Worm (Caenorhabditis elegans) whole organism, L3 larva: ENCODE measurements around the gene C09F9.2.
A peak's percentile ranks its signal among the peaks of the same experiment; 100 is the strongest.

Experiments
- R02D3.7 ChIP-seq: fragments of 150-350 bp; optimal IDR thresholded peaks from 2 replicates; lab custom pipeline; 2014; ENCODE audit warnings: missing biosample characterization, missing genetic modification characterization
- ZK546.5 ChIP-seq: sonication (generic microtip); optimal IDR thresholded peaks from 2 replicates; lab custom pipeline; 2017; ENCODE audit warnings: missing biosample characterization, missing genetic modification characterization
- ama-1 ChIP-seq: fragments of 150-350 bp; optimal IDR thresholded peaks from 2 replicates; lab custom pipeline; 2018
- ceh-28 ChIP-seq: fragments of 150-350 bp; optimal IDR thresholded peaks from 2 replicates; lab custom pipeline; 2014; ENCODE audit warnings: missing biosample characterization, missing genetic modification reagents, missing genetic modification characterization
- daf-12 ChIP-seq: fragments of 150-350 bp; optimal IDR thresholded peaks from 2 replicates; lab custom pipeline; 2014; ENCODE audit warnings: missing biosample characterization, missing genetic modification reagents, missing genetic modification characterization
- egl-27 ChIP-seq: sonication (generic microtip); optimal IDR thresholded peaks from 4 replicates; lab custom pipeline; 2017; ENCODE audit warnings: missing biosample characterization, missing genetic modification reagents, missing genetic modification characterization
- egl-5 ChIP-seq: fragments of 150-350 bp; optimal IDR thresholded peaks from 2 replicates; lab custom pipeline; 2017; ENCODE audit warnings: missing biosample characterization, missing genetic modification reagents, missing genetic modification characterization, inconsistent platforms
- elt-1 ChIP-seq: fragments of 150-350 bp; optimal IDR thresholded peaks from 2 replicates; lab custom pipeline; 2014; ENCODE audit warnings: missing biosample characterization, missing genetic modification characterization
- elt-3 ChIP-seq, 3 experiments: fragments of 150-350 bp in 1 of 3; sonication (generic microtip) in 2 of 3; optimal IDR thresholded peaks; 2 replicates in 2 of 3; 4 replicates in 1 of 3; lab custom pipeline; 2014 to 2017; ENCODE audit warnings: missing biosample characterization in 3 of 3, missing genetic modification characterization in 3 of 3
- eor-1 ChIP-seq, 2 experiments: fragments of 150-350 bp; optimal IDR thresholded peaks; 2 replicates each; lab custom pipeline; 2014 to 2018; ENCODE audit warnings: missing biosample characterization in 2 of 2, missing genetic modification characterization in 2 of 2
- fkh-10 ChIP-seq: sonication (generic microtip); optimal IDR thresholded peaks from 2 replicates; lab custom pipeline; 2017; ENCODE audit warnings: missing biosample characterization, missing genetic modification reagents, missing genetic modification characterization
- fkh-2 ChIP-seq: fragments of 150-350 bp; optimal IDR thresholded peaks from 2 replicates; lab custom pipeline; 2014; ENCODE audit warnings: missing biosample characterization, missing genetic modification reagents, missing genetic modification characterization
- fos-1 ChIP-seq: fragments of 150-350 bp; optimal IDR thresholded peaks from 2 replicates; lab custom pipeline; 2014; ENCODE audit warnings: missing biosample characterization, missing genetic modification characterization
- hmg-11 ChIP-seq: sonication (generic microtip); optimal IDR thresholded peaks from 2 replicates; lab custom pipeline; 2016; ENCODE audit warnings: missing genetic modification characterization, missing compliant biosample characterization
- lin-15B ChIP-seq: fragments of 150-350 bp; optimal IDR thresholded peaks from 2 replicates; lab custom pipeline; 2014; ENCODE audit warnings: missing biosample characterization, missing genetic modification characterization
- lin-39 ChIP-seq: fragments of 150-350 bp; optimal IDR thresholded peaks from 2 replicates; lab custom pipeline; 2018; ENCODE audit warnings: missing biosample characterization, missing genetic modification reagents, missing genetic modification characterization
- nfya-1 ChIP-seq: sonication (generic microtip); optimal IDR thresholded peaks from 2 replicates; lab custom pipeline; 2017; ENCODE audit warnings: missing genetic modification characterization, mild to moderate bottlenecking, missing compliant biosample characterization, antibody characterized with exemption, moderate library complexity; ENCODE audit not compliant: insufficient read depth
- nhr-12 ChIP-seq: fragments of 150-350 bp; optimal IDR thresholded peaks from 2 replicates; lab custom pipeline; 2014; ENCODE audit warnings: missing biosample characterization, missing genetic modification characterization
- nhr-23 ChIP-seq: fragments of 150-350 bp; optimal IDR thresholded peaks from 2 replicates; lab custom pipeline; 2014; ENCODE audit warnings: missing biosample characterization, missing genetic modification reagents, missing genetic modification characterization
- nhr-28 ChIP-seq: fragments of 150-350 bp; optimal IDR thresholded peaks from 2 replicates; lab custom pipeline; 2014; ENCODE audit warnings: missing biosample characterization, missing genetic modification characterization
- pha-4 ChIP-seq: fragments of 150-350 bp; optimal IDR thresholded peaks from 2 replicates; lab custom pipeline; 2014; ENCODE audit warnings: missing biosample characterization, missing genetic modification reagents, missing genetic modification characterization
- pqm-1 ChIP-seq: fragments of 150-350 bp; optimal IDR thresholded peaks from 2 replicates; lab custom pipeline; 2017; ENCODE audit warnings: missing biosample characterization, missing genetic modification characterization, inconsistent platforms
- snpc-4 ChIP-seq: fragments of 150-350 bp; optimal IDR thresholded peaks from 2 replicates; lab custom pipeline; 2014; ENCODE audit warnings: missing biosample characterization, missing genetic modification characterization
- tbx-2 ChIP-seq: sonication (generic microtip); optimal IDR thresholded peaks from 2 replicates; lab custom pipeline; 2016; ENCODE audit warnings: mild to moderate bottlenecking, missing genetic modification characterization, missing compliant biosample characterization
- unc-39 ChIP-seq: sonication (generic microtip); optimal IDR thresholded peaks from 4 replicates; lab custom pipeline; 2017; ENCODE audit warnings: missing biosample characterization, missing genetic modification characterization
- unc-62 ChIP-seq: fragments of 150-350 bp; sonication (generic microtip); optimal IDR thresholded peaks from 4 replicates; lab custom pipeline; 2014; ENCODE audit warnings: missing biosample characterization, missing genetic modification reagents, missing genetic modification characterization
- zag-1 ChIP-seq: fragments of 150-350 bp; optimal IDR thresholded peaks from 2 replicates; lab custom pipeline; 2014; ENCODE audit warnings: missing biosample characterization, missing genetic modification characterization
- ztf-11 ChIP-seq: fragments of 150-350 bp; optimal IDR thresholded peaks from 2 replicates; lab custom pipeline; 2014; ENCODE audit warnings: missing biosample characterization, missing genetic modification characterization
- ztf-4 ChIP-seq: fragments of 150-350 bp; optimal IDR thresholded peaks from 2 replicates; lab custom pipeline; 2014; ENCODE audit warnings: missing biosample characterization, missing genetic modification characterization

Gene C09F9.2

DNA sequence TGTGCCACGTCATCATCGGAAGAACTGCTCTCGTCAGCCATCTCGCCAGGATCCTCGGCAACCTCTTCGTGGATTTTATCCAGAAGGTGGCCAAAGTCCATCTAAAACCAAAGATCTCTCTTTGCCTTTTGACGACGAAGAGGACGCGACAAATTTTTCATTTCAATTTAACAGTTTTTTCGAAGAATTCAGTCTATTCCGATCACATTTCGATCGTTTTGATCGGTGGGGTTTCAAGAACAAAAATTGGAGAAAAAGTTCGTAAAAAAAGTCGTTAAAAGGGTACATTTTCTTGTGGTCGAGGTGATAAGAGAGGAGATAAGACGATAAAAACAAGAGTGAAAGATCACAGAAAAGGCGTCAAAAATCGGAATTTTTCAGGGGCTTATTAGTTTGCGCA lies 28.1 kb downstream of the C09F9.2 start, which contains the start of gene glna-1:
Gene glna-1 (minus strand): TSS at position 101 of the 400 bp plus-strand sequence.
- TF ChIP-seq nfya-1 (tag; lab: Kevin White, UChicago): no peak
- TF ChIP-seq egl-27 (tag; lab: Kevin White, UChicago): no peak
- no peak for TF ChIP-seq eor-1 (tag; optimal IDR thresholded peaks at IDR 0.05; lab: Kevin White, UChicago)
- no peak for TF ChIP-seq ceh-28
- TF ChIP-seq elt-3 (tag; optimal IDR thresholded peaks at IDR 0.05; lab: Kevin White, UChicago): no peak

DNA sequence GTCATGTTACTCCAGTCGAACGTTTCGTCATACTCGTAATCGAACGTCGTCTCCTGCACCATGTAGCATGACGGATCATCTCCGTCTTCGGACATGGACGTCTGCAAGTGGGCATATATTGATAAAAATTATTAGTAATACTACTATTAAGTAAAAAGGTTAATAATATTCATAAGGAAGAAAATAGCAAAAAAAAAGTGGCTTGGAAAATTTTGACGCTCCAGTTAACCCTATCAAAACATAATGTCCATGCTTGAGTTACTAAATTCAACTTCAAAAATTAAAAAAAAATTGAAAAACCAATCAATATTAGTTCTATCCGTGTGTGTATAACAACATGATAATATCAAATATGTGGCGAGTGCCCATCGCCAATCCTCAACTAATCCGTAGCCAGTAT lies 33.8 kb downstream of the C09F9.2 start, which contains the start of gene npr-34:
Gene npr-34 (minus strand): TSS at position 101 of the 400 bp plus-strand sequence.
- TF ChIP-seq R02D3.7 (tag; lab: Kevin White, UChicago) (no peak), nhr-23 (no peak), fos-1 (tag; lab: Kevin White, UChicago) (no peak), elt-1 (tag; lab: Kevin White, UChicago) (no peak), zag-1 (tag; lab: Kevin White, UChicago) (no peak), nhr-12 (tag; lab: Kevin White, UChicago) (no peak)

DNA sequence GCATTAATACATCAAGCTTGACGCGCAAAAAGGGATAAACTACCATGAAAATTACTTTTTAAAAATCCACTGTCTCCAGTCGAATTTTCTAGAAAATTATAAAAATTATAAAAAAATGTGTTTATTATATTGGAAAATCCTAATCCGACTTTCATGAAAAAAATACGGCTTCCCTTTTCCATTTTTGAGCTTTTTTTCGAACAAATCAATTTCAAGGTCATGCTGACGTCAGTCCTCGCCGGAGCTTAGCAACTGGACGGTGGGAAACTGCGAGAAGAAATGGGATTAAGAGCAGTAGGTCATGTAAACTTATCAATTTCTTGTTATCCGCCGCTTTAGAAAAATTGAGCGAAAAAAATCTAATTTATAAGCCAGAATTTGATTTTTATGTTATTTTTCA lies 39.8 kb downstream of the C09F9.2 start:
- no peak for TF ChIP-seq hmg-11 (tag; lab: Kevin White, UChicago)
- TF ChIP-seq fos-1 (tag; lab: Kevin White, UChicago): no peak
- no peak for TF ChIP-seq R02D3.7 (tag; lab: Kevin White, UChicago)
- TF ChIP-seq unc-62 (GFP tag; lab: Kevin White, UChicago): no peak
- no peak for TF ChIP-seq ztf-4 (tag; lab: Kevin White, UChicago)
- TF ChIP-seq elt-3 (tag; optimal IDR thresholded peaks at IDR 0.05; lab: Kevin White, UChicago): no peak
- no peak for TF ChIP-seq snpc-4 (tag; lab: Kevin White, UChicago)

DNA sequence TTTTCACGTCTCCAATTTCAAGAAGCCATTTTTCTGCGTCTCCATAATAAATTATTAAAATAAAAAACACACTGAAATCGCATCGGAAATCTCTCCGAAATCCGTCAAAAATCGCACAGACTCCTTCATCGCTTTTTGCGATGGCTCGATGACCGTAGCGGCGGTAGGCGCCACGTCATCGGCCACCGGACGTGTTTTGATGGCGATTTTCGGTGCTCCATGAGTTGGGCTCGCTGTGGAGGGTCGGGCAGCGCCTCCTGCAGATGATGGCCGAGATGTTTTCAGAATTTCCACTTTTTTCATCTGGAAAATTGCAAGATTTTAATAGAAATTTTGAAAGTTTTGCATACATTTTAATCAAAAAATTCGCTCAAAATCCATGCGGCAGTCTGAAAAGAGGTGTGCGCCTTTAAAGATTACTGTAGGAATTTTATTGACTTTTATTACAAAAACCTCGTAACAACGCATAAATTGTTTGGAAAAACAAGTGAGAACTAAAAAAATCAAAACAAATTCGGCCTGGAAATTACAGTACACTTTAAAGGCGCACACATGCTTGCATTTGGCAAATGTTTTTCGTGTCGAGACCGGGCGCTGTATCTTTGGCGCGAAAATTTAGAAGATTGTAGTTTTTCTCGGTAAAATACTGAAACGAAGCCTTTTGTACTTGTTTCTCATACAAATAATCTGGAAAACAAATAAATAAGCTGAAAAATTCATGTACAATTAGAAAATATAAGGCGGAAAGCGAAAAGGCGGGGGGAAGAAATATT lies 47.1 kb downstream of the C09F9.2 start, which contains the start of gene smg-9:
Gene smg-9 (minus strand): TSS at position 663 of the 773 bp plus-strand sequence.
- no peak for TF ChIP-seq tbx-2 (tag; lab: Kevin White, UChicago)
- TF ChIP-seq lin-15B (tag; lab: Kevin White, UChicago): no peak
- TF ChIP-seq nhr-12 (tag; lab: Kevin White, UChicago): no peak
- no peak for TF ChIP-seq nhr-28 (tag; lab: Kevin White, UChicago)
- no peak for TF ChIP-seq fkh-2 (tag; lab: Kevin White, UChicago)
- TF ChIP-seq, all 47 proteins: peak for 0

DNA sequence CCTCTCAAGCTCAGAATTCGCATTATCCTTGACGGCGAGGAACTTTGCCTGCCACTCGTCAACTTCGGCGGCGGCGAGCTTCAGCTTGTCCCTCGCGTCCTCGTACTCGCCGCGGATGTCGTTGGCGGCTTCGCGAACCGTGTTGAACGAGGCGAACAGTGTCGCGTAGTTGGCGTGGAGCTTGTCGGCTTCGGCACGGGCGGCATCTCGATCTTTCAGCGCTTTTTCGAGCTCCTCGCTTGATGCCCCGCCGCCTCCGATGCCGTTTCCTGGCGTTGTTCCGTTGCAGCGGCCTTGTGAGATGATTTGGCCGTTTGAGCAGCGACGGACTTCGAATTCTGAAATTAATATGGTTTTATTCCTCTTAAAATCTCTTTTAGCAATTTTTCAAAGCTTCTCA lies 47.9 kb downstream of the C09F9.2 start:
- TF ChIP-seq ama-1 (no peak), elt-3 (tag; optimal IDR thresholded peaks at IDR 0.05; lab: Kevin White, UChicago) (no peak)
- TF ChIP-seq, all 47 proteins: peak for 0

DNA sequence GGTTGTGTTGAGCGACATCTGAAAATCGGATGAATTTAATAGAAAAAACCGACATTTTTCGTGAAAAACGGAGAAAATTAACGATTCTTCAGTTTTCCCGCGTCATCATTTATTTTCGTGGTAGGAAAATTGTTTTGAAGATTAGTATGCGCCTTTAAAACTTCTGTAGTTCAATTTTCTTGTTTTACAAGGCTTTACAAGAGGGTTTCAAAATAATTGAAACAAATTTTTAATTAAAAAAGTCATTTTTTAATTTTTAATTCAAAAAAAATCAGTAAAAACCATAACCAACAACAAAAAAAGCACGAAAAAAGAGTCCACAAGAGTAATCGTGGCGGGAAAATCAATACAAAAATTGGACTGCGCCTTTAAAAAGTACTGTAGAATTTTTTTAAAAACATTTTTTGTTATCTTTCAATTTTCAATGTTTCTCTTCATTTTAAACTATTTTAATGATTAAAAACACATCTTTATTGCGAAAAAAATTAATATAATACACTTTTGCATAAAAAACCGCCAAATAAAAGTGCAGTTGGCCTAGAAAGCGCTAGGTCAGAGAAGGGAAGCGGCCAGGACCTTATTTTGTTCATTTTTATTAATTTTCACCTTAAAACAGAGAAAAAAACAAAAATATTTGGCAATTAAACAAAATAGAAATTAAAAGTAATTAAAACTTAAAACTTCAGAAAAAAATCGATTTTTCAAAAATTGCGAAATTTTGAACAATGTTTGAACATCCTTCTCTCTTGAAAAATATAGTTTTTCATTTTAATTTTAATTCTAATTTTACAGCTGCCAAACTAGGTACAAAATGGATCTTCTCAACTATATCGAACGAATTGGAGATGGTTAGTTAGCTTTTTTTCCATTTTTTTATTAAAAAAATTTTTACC lies 48.8 kb downstream of the C09F9.2 start, which contains the start of the genes tac-1 and Y54E2A.4:
Gene tac-1 (minus strand): TSS at position 20 of the 893 bp plus-strand sequence.
Gene Y54E2A.4 (plus strand): TSS at position 765 of the 893 bp plus-strand sequence.
- TF ChIP-seq pha-4 (peak; percentile 36), lin-15B (tag; lab: Kevin White, UChicago) (peak; percentile 12), egl-5 (tag; lab: Kevin White, UChicago) (no peak)

DNA sequence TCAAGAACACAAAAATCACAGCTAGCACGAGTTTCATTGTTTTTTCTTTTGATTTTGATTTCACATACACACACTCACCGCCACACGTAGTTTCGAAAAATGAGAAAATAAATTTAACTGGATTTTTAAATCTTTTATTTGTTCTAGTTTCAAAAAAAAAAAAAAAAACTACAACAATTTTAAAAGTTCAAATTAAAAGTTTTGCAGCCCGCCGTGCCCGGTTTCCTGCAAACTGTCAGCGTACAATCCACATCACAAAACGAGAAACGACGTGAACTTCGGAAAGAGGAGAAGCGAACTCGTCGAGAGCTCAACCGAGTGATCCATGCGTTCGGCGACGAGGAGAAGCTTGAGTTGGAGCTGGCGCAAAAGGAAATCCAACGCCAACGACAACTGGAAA lies 52.4 kb downstream of the C09F9.2 start, which contains the start of gene Y54E2A.5:
Gene Y54E2A.5 (minus strand): TSS at position 101 of the 400 bp plus-strand sequence.
- TF ChIP-seq lin-15B (tag; lab: Kevin White, UChicago) (no peak), nhr-28 (tag; lab: Kevin White, UChicago) (no peak), zag-1 (tag; lab: Kevin White, UChicago) (no peak), pha-4 (no peak), unc-39 (tag; lab: Kevin White, UChicago) (no peak), pqm-1 (tag; lab: Kevin White, UChicago) (no peak), ZK546.5 (no peak), eor-1 (tag; optimal IDR thresholded peaks at IDR 0.05; lab: Kevin White, UChicago) (no peak), ama-1 (no peak), daf-12 (tag; lab: Kevin White, UChicago) (no peak), ceh-28 (no peak), lin-39 (no peak), nfya-1 (tag; lab: Kevin White, UChicago) (no peak), ztf-4 (tag; lab: Kevin White, UChicago) (no peak), fkh-10 (GFP tag; lab: Kevin White, UChicago) (no peak), ztf-11 (tag; lab: Kevin White, UChicago) (no peak), fos-1 (tag; lab: Kevin White, UChicago) (no peak), snpc-4 (tag; lab: Kevin White, UChicago) (no peak)
